Worm (Caenorhabditis elegans) whole organism, L1 larva: Measurements from ENCODE around the gene mrps-2.
A peak's percentile ranks its signal among the peaks of the same experiment; 100 is the strongest.

Experiments used
- Y116A8C.19 ChIP-seq: sonication (generic microtip); optimal IDR thresholded peaks from 2 replicates; lab custom pipeline; 2016; ENCODE audit warnings: missing compliant biosample characterization, missing genetic modification characterization, borderline replicate concordance
- aha-1 ChIP-seq: fragments of 150-350 bp; optimal IDR thresholded peaks from 2 replicates; lab custom pipeline; 2014; ENCODE audit warnings: missing biosample characterization, missing genetic modification characterization
- aly-2 ChIP-seq: fragments of 150-350 bp; optimal IDR thresholded peaks from 2 replicates; lab custom pipeline; 2014; ENCODE audit warnings: missing biosample characterization, missing genetic modification characterization
- dpl-1 ChIP-seq, 3 experiments: fragments of 150-350 bp in 2 of 3; sonication (generic microtip) in 1 of 3; optimal IDR thresholded peaks; 2 replicates each; lab custom pipeline; 2014 to 2017; ENCODE audit warnings: missing biosample characterization in 3 of 3, missing genetic modification characterization in 3 of 3, missing genetic modification reagents in 3 of 3
- dsc-1 ChIP-seq: sonication (generic microtip); optimal IDR thresholded peaks from 2 replicates; lab custom pipeline; 2016; ENCODE audit warnings: mild to moderate bottlenecking, missing genetic modification characterization, missing compliant biosample characterization
- efl-1 ChIP-seq, 4 experiments: fragments of 150-350 bp; optimal IDR thresholded peaks in 3 of 4; peaks in 1 of 4; 1 replicate in 1 of 4; 2 replicates in 3 of 4; lab custom pipeline; 2014; ENCODE audit warnings: missing biosample characterization in 2 of 4, missing genetic modification characterization in 2 of 4, missing genetic modification reagents in 2 of 4
- efl-3 ChIP-seq: fragments of 200-800 bp; sonication (Bioruptor generic); optimal IDR thresholded peaks from 2 replicates; lab custom pipeline; 2018; ENCODE audit warnings: mild to moderate bottlenecking, missing genetic modification characterization, missing compliant biosample characterization
- elt-2 ChIP-seq: sonication (generic microtip); optimal IDR thresholded peaks from 2 replicates; lab custom pipeline; 2016; ENCODE audit warnings: missing genetic modification characterization, mild to moderate bottlenecking, inconsistent platforms, missing compliant biosample characterization, missing genetic modification reagents
- elt-3 ChIP-seq, 6 experiments: fragments of 150-350 bp in 1 of 6; sonication (generic microtip); optimal IDR thresholded peaks; 2 replicates each; lab custom pipeline; 2017 to 2018; ENCODE audit warnings: missing biosample characterization in 6 of 6, missing genetic modification characterization in 6 of 6, inconsistent platforms in 1 of 6
- fkh-4 ChIP-seq: sonication (generic microtip); optimal IDR thresholded peaks from 2 replicates; lab custom pipeline; 2016; ENCODE audit warnings: missing compliant biosample characterization, missing genetic modification characterization, borderline replicate concordance
- fkh-8 ChIP-seq: sonication (generic microtip); optimal IDR thresholded peaks from 2 replicates; lab custom pipeline; 2016; ENCODE audit warnings: mild to moderate bottlenecking, missing genetic modification characterization, missing compliant biosample characterization
- fos-1 ChIP-seq: fragments of 150-350 bp; optimal IDR thresholded peaks from 2 replicates; lab custom pipeline; 2014; ENCODE audit warnings: missing biosample characterization, missing genetic modification characterization
- grh-1 ChIP-seq: fragments of 200-800 bp; sonication (Bioruptor generic); IDR thresholded peaks from 2 replicates; pipeline ENCODE4 v1.3.6; 2022; ENCODE audit warnings: missing genetic modification reagents, missing genetic modification characterization, missing compliant biosample characterization
- irx-1 ChIP-seq: sonication (generic microtip); optimal IDR thresholded peaks from 2 replicates; lab custom pipeline; 2016; ENCODE audit warnings: missing genetic modification characterization, missing compliant biosample characterization
- lin-14 ChIP-seq: fragments of 200-800 bp; sonication (Bioruptor generic); optimal IDR thresholded peaks from 2 replicates; lab custom pipeline; 2018; ENCODE audit warnings: mild to moderate bottlenecking, missing genetic modification characterization, moderate library complexity, missing compliant biosample characterization
- mab-9 ChIP-seq: fragments of 200-800 bp; sonication (Bioruptor generic); IDR thresholded peaks from 2 replicates; pipeline ENCODE4 v1.3.6; 2022; ENCODE audit warnings: missing genetic modification reagents, missing genetic modification characterization, missing compliant biosample characterization
- mef-2 ChIP-seq: fragments of 150-350 bp; optimal IDR thresholded peaks from 2 replicates; lab custom pipeline; 2014; ENCODE audit warnings: missing biosample characterization, missing genetic modification characterization
- nhr-12 ChIP-seq: sonication (generic microtip); optimal IDR thresholded peaks from 2 replicates; lab custom pipeline; 2017; ENCODE audit warnings: missing biosample characterization, missing genetic modification characterization
- nhr-71 ChIP-seq: sonication (generic microtip); optimal IDR thresholded peaks from 2 replicates; lab custom pipeline; 2016; ENCODE audit warnings: mild to moderate bottlenecking, missing genetic modification characterization, moderate library complexity, missing compliant biosample characterization
- nhr-77 ChIP-seq: fragments of 150-350 bp; optimal IDR thresholded peaks from 2 replicates; lab custom pipeline; 2014; ENCODE audit warnings: missing biosample characterization, missing genetic modification characterization
- nhr-90 ChIP-seq: sonication (generic microtip); optimal IDR thresholded peaks from 2 replicates; lab custom pipeline; 2016; ENCODE audit warnings: mild to moderate bottlenecking, missing genetic modification characterization, missing compliant biosample characterization; ENCODE audit not compliant: poor library complexity
- pqm-1 ChIP-seq: sonication (generic microtip); optimal IDR thresholded peaks from 3 replicates; lab custom pipeline; 2017; ENCODE audit warnings: missing biosample characterization, missing genetic modification characterization
- rnt-1 ChIP-seq: sonication (generic microtip); optimal IDR thresholded peaks from 2 replicates; lab custom pipeline; 2016; ENCODE audit warnings: mild to moderate bottlenecking, missing genetic modification characterization, moderate library complexity, missing compliant biosample characterization
- snpc-4 ChIP-seq: fragments of 150-350 bp; optimal IDR thresholded peaks from 2 replicates; lab custom pipeline; 2014; ENCODE audit warnings: missing biosample characterization, missing genetic modification characterization
- tbx-2 ChIP-seq: sonication (generic microtip); optimal IDR thresholded peaks from 2 replicates; lab custom pipeline; 2016; ENCODE audit warnings: missing genetic modification characterization, missing compliant biosample characterization
- tlp-1 ChIP-seq: fragments of 150-350 bp; optimal IDR thresholded peaks from 2 replicates; lab custom pipeline; 2014; ENCODE audit warnings: missing biosample characterization, missing genetic modification characterization
- unc-130 ChIP-seq: fragments of 150-350 bp; optimal IDR thresholded peaks from 2 replicates; lab custom pipeline; 2017; ENCODE audit warnings: missing biosample characterization, missing genetic modification characterization, inconsistent platforms
- unc-86 ChIP-seq: sonication (generic microtip); optimal IDR thresholded peaks from 2 replicates; lab custom pipeline; 2016; ENCODE audit warnings: missing genetic modification characterization, missing compliant biosample characterization
- unc-98 ChIP-seq: fragments of 200-800 bp; sonication (Bioruptor generic); IDR thresholded peaks from 2 replicates; pipeline ENCODE4 v1.3.6; 2022; ENCODE audit warnings: missing genetic modification characterization, missing compliant biosample characterization
- zip-4 ChIP-seq: fragments of 200-800 bp; sonication (Bioruptor generic); optimal IDR thresholded peaks from 2 replicates; lab custom pipeline; 2018; ENCODE audit warnings: mild to moderate bottlenecking, missing genetic modification characterization, moderate library complexity, missing compliant biosample characterization

Gene mrps-2

DNA sequence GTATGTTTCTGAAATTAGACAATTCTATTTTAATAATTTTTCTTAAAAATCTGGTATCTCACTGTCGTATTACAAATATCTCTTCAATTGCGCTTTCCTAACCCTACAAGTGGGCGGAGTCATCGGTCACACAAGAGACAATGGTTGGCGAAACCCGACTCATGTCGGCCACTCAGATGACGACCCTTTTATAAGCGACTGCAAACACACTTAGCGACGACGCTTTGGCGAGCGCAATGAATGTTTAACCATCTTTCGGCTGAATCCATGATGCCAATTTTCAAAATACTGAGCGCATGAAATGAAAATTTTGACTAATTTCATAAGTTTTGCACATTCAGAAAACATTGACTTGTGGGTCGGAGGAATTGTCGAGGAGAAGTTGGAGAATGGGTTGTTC, 34.9 kb downstream of the mrps-2 start (continued):
- TF ChIP-seq aha-1 (peak; percentile 68), nhr-71 (tag; lab: Kevin White, UChicago) (peak; percentile 94), fkh-4 (tag; lab: Kevin White, UChicago) (peak; percentile 66), pqm-1 (tag; lab: Kevin White, UChicago) (no peak), unc-86 (tag; lab: Kevin White, UChicago) (peak; percentile 89), fkh-8 (tag; lab: Kevin White, UChicago) (peak; percentile 30), aly-2 (peak; percentile 96), elt-3 (tag; optimal IDR thresholded peaks at IDR 0.05; lab: Kevin White, UChicago) (peak; percentile 9 to 87 (median 42)), nhr-12 (tag; lab: Kevin White, UChicago) (peak; percentile 39), zip-4 (GFP tag; lab: Kevin White, UChicago) (peak; percentile 86), tbx-2 (tag; lab: Kevin White, UChicago) (peak; percentile 93), nhr-77 (tag; lab: Kevin White, UChicago) (peak; percentile 64), rnt-1 (peak; percentile 97), dpl-1 (GFP tag; optimal IDR thresholded peaks at IDR 0.05; lab: Kevin White, UChicago) (peak; percentile 39 to 74 (median 72)), fos-1 (tag; lab: Kevin White, UChicago) (peak; percentile 89)

DNA sequence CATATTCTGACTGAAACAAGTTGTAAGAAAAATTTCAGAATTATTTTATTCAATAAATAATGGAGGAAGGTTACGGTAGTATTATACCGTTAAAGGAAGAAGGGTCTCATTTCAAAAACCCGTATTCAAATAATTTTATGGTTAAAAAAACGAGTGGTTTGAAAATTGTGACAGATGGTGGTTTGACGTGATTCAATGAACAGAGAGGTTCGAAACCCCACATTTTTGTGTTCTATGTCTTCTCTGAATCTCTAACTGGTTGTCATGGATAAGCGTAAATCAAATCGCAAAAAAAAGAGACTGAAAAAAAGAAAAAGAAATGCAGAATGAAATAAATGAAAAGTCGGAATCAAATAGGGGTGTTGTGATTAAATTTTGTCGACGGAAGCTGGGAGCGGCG, 41.8 kb downstream of the mrps-2 start, which contains the start of gene ZK994.6:
Gene ZK994.6 (minus strand): TSS at position 101 of the 400 bp plus-strand sequence.
- TF ChIP-seq dsc-1 (tag; lab: Kevin White, UChicago) = no peak
- no peak for TF ChIP-seq nhr-90
- TF ChIP-seq snpc-4 = no peak
- no peak for TF ChIP-seq irx-1 (tag; lab: Kevin White, UChicago)
- TF ChIP-seq nhr-71 (tag; lab: Kevin White, UChicago) = no peak
- no peak for TF ChIP-seq mab-9 (GFP tag; lab: Robert Waterston, UW)
- TF ChIP-seq nhr-12 (tag; lab: Kevin White, UChicago) = no peak
- TF ChIP-seq mef-2 (tag; lab: Kevin White, UChicago) = no peak
- TF ChIP-seq efl-1 (optimal IDR thresholded peaks at IDR 0.05; lab: Kevin White, UChicago) = no peak
- peak in 1 of 2 experiments; percentile 5 for TF ChIP-seq efl-1 (GFP tag; optimal IDR thresholded peaks at IDR 0.05 in 1 of 2; lab: Kevin White, UChicago)
- TF ChIP-seq fkh-8 (tag; lab: Kevin White, UChicago) = peak; percentile 41
- TF ChIP-seq Y116A8C.19 (tag; lab: Kevin White, UChicago) = no peak
- no peak for TF ChIP-seq grh-1 (GFP tag; lab: Robert Waterston, UW)
- TF ChIP-seq unc-130 (tag; lab: Kevin White, UChicago) = no peak

DNA sequence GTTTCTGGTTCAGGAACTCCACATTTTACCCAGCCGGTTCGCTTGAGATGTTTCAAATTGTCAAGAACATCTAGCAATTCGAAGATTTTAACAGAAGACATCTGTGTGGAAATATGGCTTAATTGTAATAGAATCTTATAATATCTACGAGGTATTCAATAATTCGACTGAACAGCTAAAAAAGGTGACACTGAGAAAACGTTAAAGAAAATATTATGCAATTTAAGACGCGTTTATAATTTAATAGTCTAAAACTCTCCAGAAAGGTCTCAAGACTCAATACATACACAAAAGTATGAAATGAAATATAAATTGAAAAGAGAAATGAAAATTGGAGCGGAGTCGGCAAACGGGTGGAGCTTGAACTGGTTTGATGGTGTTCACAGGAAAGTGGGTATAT, 47.9 kb downstream of the mrps-2 start, which contains the start of gene F45F2.9:
Gene F45F2.9 (minus strand): TSS at position 101 of the 400 bp plus-strand sequence.
- no peak for TF ChIP-seq fkh-8 (tag; lab: Kevin White, UChicago)
- TF ChIP-seq, all 84 proteins: peak for 0

DNA sequence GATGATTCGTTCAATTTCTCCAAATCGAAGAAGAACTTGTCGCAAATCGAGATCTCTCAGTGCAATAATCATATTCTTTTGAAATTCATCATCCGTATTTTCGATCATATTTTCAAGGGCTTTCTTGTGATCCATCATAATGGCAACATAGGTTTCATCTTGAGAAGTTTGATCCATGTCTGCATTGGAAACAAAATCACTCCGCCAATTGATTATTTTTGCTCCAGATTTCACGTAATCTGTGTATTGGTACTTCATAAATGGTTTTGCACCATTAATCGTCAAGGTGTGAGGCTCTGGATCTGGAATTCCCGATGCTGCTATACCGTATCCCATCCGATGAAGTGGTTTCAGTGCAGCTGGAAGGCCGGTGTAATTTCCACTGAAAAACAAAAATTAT, 50.9 kb downstream of the mrps-2 start:
- TF ChIP-seq elt-2 (no peak), tlp-1 (tag; lab: Kevin White, UChicago) (no peak), snpc-4 (no peak), nhr-71 (tag; lab: Kevin White, UChicago) (no peak), efl-3 (GFP tag; lab: Kevin White, UChicago) (no peak), unc-98 (GFP tag; lab: Robert Waterston, UW) (no peak), nhr-12 (tag; lab: Kevin White, UChicago) (no peak), lin-14 (no peak)
